Fruit fly (Drosophila melanogaster) whole organism, embryonic: ENCODE data around the gene CG14805.

Experiments used
- CG31441 ChIP-seq: fragments of 200-800 bp; sonication (Bioruptor generic); IDR thresholded peaks from 2 replicates; pipeline ENCODE4 v1.3.6; 2022; ENCODE audit warnings: missing biosample characterization, missing genetic modification characterization
- CG5245 ChIP-seq: fragments of 200-800 bp; sonication (Bioruptor generic); optimal IDR thresholded peaks from 3 replicates; lab custom pipeline; 2016; ENCODE audit warnings: missing biosample characterization, missing genetic modification characterization
- CG6765 ChIP-seq: fragments of 200-800 bp; sonication (Bioruptor generic); optimal IDR thresholded peaks from 3 replicates; lab custom pipeline; 2017; ENCODE audit warnings: missing biosample characterization, mild to moderate bottlenecking, missing genetic modification characterization
- CrebB ChIP-seq: fragments of 200-800 bp; sonication (Bioruptor generic); optimal IDR thresholded peaks from 3 replicates; lab custom pipeline; 2018; ENCODE audit warnings: missing biosample characterization, mild to moderate bottlenecking, missing genetic modification characterization
- Dll ChIP-seq: fragments of 200-800 bp; sonication (Bioruptor generic); IDR thresholded peaks from 4 replicates; pipeline ENCODE4 v1.3.6; 2022; ENCODE audit warnings: missing biosample characterization, missing genetic modification characterization; ENCODE audit not compliant: partially characterized antibody
- Med ChIP-seq: fragments of 200-800 bp; sonication (Bioruptor generic); peaks from one replicate; lab custom pipeline; 2016; ENCODE audit warnings: missing biosample characterization, missing genetic modification characterization, mild to moderate bottlenecking, inconsistent platforms, moderate library complexity
- Nf-YB ChIP-seq: fragments of 200-800 bp; sonication (Bioruptor generic); optimal IDR thresholded peaks from 3 replicates; lab custom pipeline; 2019; ENCODE audit warnings: missing biosample characterization, mild to moderate bottlenecking, missing genetic modification characterization, moderate library complexity
- bcd ChIP-seq: fragments of 200-800 bp; sonication (Bioruptor generic); optimal IDR thresholded peaks from 2 replicates; lab custom pipeline; 2017; ENCODE audit warnings: missing biosample characterization, mild to moderate bottlenecking, missing genetic modification characterization
- dpn ChIP-seq, 2 experiments: fragments of 200-800 bp; sonication (Bioruptor generic); optimal IDR thresholded peaks; 3 replicates each; lab custom pipeline; 2016; ENCODE audit warnings: missing biosample characterization in 2 of 2, missing genetic modification characterization in 2 of 2
- nmo ChIP-seq: fragments of 200-800 bp; sonication (Bioruptor generic); optimal IDR thresholded peaks from 2 replicates; lab custom pipeline; 2018; ENCODE audit warnings: missing biosample characterization, mild to moderate bottlenecking, missing genetic modification characterization, moderate library complexity
- pan ChIP-seq, 4 experiments: fragments of >200 bp in 3 of 4; fragments of 200-800 bp in 1 of 4; sonication (Bioruptor generic) in 1 of 4; optimal IDR thresholded peaks in 3 of 4; IDR thresholded peaks in 1 of 4; 2 replicates each; pipeline versions ENCODE4 v1.3.6 to Lab custom; 2017 to 2022; ENCODE audit warnings: missing biosample characterization in 2 of 4, missing genetic modification characterization in 2 of 4, mixed read lengths in 1 of 4
- tio ChIP-seq: fragments of 200-800 bp; sonication (Bioruptor generic); optimal IDR thresholded peaks from 2 replicates; lab custom pipeline; 2017; ENCODE audit warnings: missing biosample characterization, missing genetic modification characterization, inconsistent platforms

DNA sequence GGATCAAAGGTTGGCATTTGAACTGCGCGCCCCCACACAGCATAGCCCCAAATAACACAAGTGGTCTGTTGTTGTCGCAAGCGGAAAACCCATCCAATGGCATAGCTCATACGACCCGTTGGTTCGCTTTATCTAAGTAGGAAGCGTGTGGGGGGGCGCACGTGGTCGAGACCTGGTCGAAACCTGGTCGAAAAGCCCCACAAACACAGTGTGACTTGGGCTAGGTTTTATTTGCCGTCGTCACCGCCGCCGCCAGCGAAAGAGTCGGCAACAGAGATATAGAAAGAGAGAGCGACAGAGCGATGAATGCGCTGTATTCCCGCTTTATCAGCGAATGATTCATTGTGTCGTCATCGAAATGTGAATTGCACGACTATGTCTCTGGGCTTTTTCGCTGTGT is 34.2 kb upstream of the CG14805 start:
- TF ChIP-seq tio (GFP tag; lab: Kevin White, UChicago) (no peak), CG31441 (GFP tag; lab: Robert Waterston, UW) (no peak), Med (GFP tag; lab: Kevin White, UChicago) (peak; percentile 87), dpn (GFP tag; optimal IDR thresholded peaks at IDR 0.05; lab: Kevin White, UChicago) (no peak), Dll (no peak), pan (optimal IDR thresholded peaks at IDR 0.05; lab: Kevin White, UChicago) (no peak), pan (GFP tag; optimal IDR thresholded peaks at IDR 0.05 in 1 of 2, IDR thresholded peaks at IDR 0.05 in 1 of 2) (no peak), CG6765 (GFP tag; lab: Kevin White, UChicago) (no peak), nmo (GFP tag; lab: Kevin White, UChicago) (no peak), CrebB (tag; lab: Kevin White, UChicago) (no peak), bcd (GFP tag; lab: Kevin White, UChicago) (no peak), Nf-YB (no peak), CG5245 (GFP tag; lab: Kevin White, UChicago) (no peak)
